Worm (Caenorhabditis elegans) whole organism, L1 larva: ENCODE results near the gene pgm-2.

Experiments used
- C34B4.2 ChIP-seq: sonication (generic microtip); optimal IDR thresholded peaks from 2 replicates; lab custom pipeline; 2017; ENCODE audit warnings: mild to moderate bottlenecking, missing genetic modification characterization, missing compliant biosample characterization
- Y116A8C.19 ChIP-seq: sonication (generic microtip); optimal IDR thresholded peaks from 2 replicates; lab custom pipeline; 2016; ENCODE audit warnings: missing compliant biosample characterization, missing genetic modification characterization, borderline replicate concordance
- alr-1 ChIP-seq: fragments of 200-800 bp; sonication (Bioruptor generic); optimal IDR thresholded peaks from 2 replicates; lab custom pipeline; 2018; ENCODE audit warnings: borderline replicate concordance, mild to moderate bottlenecking, missing genetic modification characterization, missing compliant biosample characterization
- aly-2 ChIP-seq: fragments of 150-350 bp; optimal IDR thresholded peaks from 2 replicates; lab custom pipeline; 2014; ENCODE audit warnings: missing biosample characterization, missing genetic modification characterization
- ama-1 ChIP-seq: fragments of 150-350 bp; optimal IDR thresholded peaks from 2 replicates; lab custom pipeline; 2014
- blmp-1 ChIP-seq: fragments of 150-350 bp; optimal IDR thresholded peaks from 2 replicates; lab custom pipeline; 2014; ENCODE audit warnings: missing biosample characterization, missing genetic modification characterization
- ceh-63 ChIP-seq: fragments of 200-800 bp; sonication (Bioruptor generic); optimal IDR thresholded peaks from 2 replicates; lab custom pipeline; 2018; ENCODE audit warnings: mild to moderate bottlenecking, missing genetic modification characterization, missing compliant biosample characterization
- ceh-82 ChIP-seq, 3 experiments: fragments of 150-350 bp in 1 of 3; sonication (generic microtip) in 2 of 3; optimal IDR thresholded peaks; 2 replicates each; lab custom pipeline; 2014 to 2017; ENCODE audit warnings: missing biosample characterization in 3 of 3, missing genetic modification characterization in 3 of 3
- ces-1 ChIP-seq: fragments of 150-350 bp; optimal IDR thresholded peaks from 2 replicates; lab custom pipeline; 2014; ENCODE audit warnings: missing biosample characterization, missing genetic modification reagents, missing genetic modification characterization
- dpl-1 ChIP-seq, 3 experiments: fragments of 150-350 bp in 2 of 3; sonication (generic microtip) in 1 of 3; optimal IDR thresholded peaks; 2 replicates each; lab custom pipeline; 2014 to 2017; ENCODE audit warnings: missing biosample characterization in 3 of 3, missing genetic modification characterization in 3 of 3, missing genetic modification reagents in 3 of 3
- dsc-1 ChIP-seq: sonication (generic microtip); optimal IDR thresholded peaks from 2 replicates; lab custom pipeline; 2016; ENCODE audit warnings: mild to moderate bottlenecking, missing genetic modification characterization, missing compliant biosample characterization
- efl-1 ChIP-seq, 4 experiments: fragments of 150-350 bp; optimal IDR thresholded peaks in 3 of 4; peaks in 1 of 4; 1 replicate in 1 of 4; 2 replicates in 3 of 4; lab custom pipeline; 2014; ENCODE audit warnings: missing biosample characterization in 2 of 4, missing genetic modification characterization in 2 of 4, missing genetic modification reagents in 2 of 4
- egl-27 ChIP-seq, 2 experiments: fragments of 150-350 bp in 1 of 2; sonication (generic microtip); optimal IDR thresholded peaks; 3 replicates each; lab custom pipeline; 2017 to 2018; ENCODE audit warnings: missing biosample characterization in 2 of 2, missing genetic modification characterization in 2 of 2, missing genetic modification reagents in 2 of 2
- elt-2 ChIP-seq: sonication (generic microtip); optimal IDR thresholded peaks from 2 replicates; lab custom pipeline; 2016; ENCODE audit warnings: missing genetic modification characterization, mild to moderate bottlenecking, inconsistent platforms, missing compliant biosample characterization, missing genetic modification reagents
- ets-5 ChIP-seq: fragments of 200-800 bp; sonication (Bioruptor generic); IDR thresholded peaks from 2 replicates; pipeline ENCODE4 v1.3.6; 2022; ENCODE audit warnings: missing genetic modification characterization, missing compliant biosample characterization
- grh-1 ChIP-seq: fragments of 200-800 bp; sonication (Bioruptor generic); IDR thresholded peaks from 2 replicates; pipeline ENCODE4 v1.3.6; 2022; ENCODE audit warnings: missing genetic modification reagents, missing genetic modification characterization, missing compliant biosample characterization
- hlh-4 ChIP-seq: sonication (generic microtip); optimal IDR thresholded peaks from 2 replicates; lab custom pipeline; 2016; ENCODE audit warnings: mild to moderate bottlenecking, missing genetic modification characterization, missing compliant biosample characterization
- irx-1 ChIP-seq: sonication (generic microtip); optimal IDR thresholded peaks from 2 replicates; lab custom pipeline; 2016; ENCODE audit warnings: missing genetic modification characterization, missing compliant biosample characterization
- jun-1 ChIP-seq: fragments of 150-350 bp; optimal IDR thresholded peaks from 2 replicates; lab custom pipeline; 2014; ENCODE audit warnings: missing biosample characterization, missing genetic modification reagents, missing genetic modification characterization
- lin-13 ChIP-seq: fragments of 150-350 bp; optimal IDR thresholded peaks from 2 replicates; lab custom pipeline; 2014; ENCODE audit warnings: missing biosample characterization, missing genetic modification reagents, missing genetic modification characterization
- lin-15B ChIP-seq: fragments of 150-350 bp; sonication (generic microtip); optimal IDR thresholded peaks from 3 replicates; lab custom pipeline; 2014; ENCODE audit warnings: missing biosample characterization, missing genetic modification characterization
- lin-35 ChIP-seq, 2 experiments: fragments of 150-350 bp; optimal IDR thresholded peaks; 2 replicates each; lab custom pipeline; 2014; ENCODE audit warnings: missing biosample characterization in 2 of 2, missing genetic modification characterization in 2 of 2, missing genetic modification reagents in 2 of 2
- lir-3 ChIP-seq: sonication (generic microtip); optimal IDR thresholded peaks from 2 replicates; lab custom pipeline; 2016; ENCODE audit warnings: mild to moderate bottlenecking, missing genetic modification characterization, moderate library complexity, missing compliant biosample characterization; ENCODE audit not compliant: poor library complexity
- lsy-2 ChIP-seq, 2 experiments: fragments of 150-350 bp; optimal IDR thresholded peaks; 2 replicates each; lab custom pipeline; 2014; ENCODE audit warnings: missing biosample characterization in 2 of 2, missing genetic modification characterization in 2 of 2
- mef-2 ChIP-seq: fragments of 150-350 bp; optimal IDR thresholded peaks from 2 replicates; lab custom pipeline; 2014; ENCODE audit warnings: missing biosample characterization, missing genetic modification characterization
- nhr-20 ChIP-seq: sonication (generic microtip); optimal IDR thresholded peaks from 2 replicates; lab custom pipeline; 2016; ENCODE audit warnings: mild to moderate bottlenecking, missing genetic modification characterization, missing compliant biosample characterization
- nhr-237 ChIP-seq: fragments of 150-350 bp; optimal IDR thresholded peaks from 2 replicates; lab custom pipeline; 2014; ENCODE audit warnings: missing biosample characterization, missing genetic modification characterization
- nhr-28 ChIP-seq: fragments of 150-350 bp; optimal IDR thresholded peaks from 2 replicates; lab custom pipeline; 2014; ENCODE audit warnings: missing biosample characterization, missing genetic modification characterization
- nhr-47 ChIP-seq: sonication (generic microtip); optimal IDR thresholded peaks from 2 replicates; lab custom pipeline; 2016; ENCODE audit warnings: mild to moderate bottlenecking, missing genetic modification characterization, moderate library complexity, missing compliant biosample characterization
- nhr-71 ChIP-seq: sonication (generic microtip); optimal IDR thresholded peaks from 2 replicates; lab custom pipeline; 2016; ENCODE audit warnings: mild to moderate bottlenecking, missing genetic modification characterization, moderate library complexity, missing compliant biosample characterization
- nhr-77 ChIP-seq: fragments of 150-350 bp; optimal IDR thresholded peaks from 2 replicates; lab custom pipeline; 2014; ENCODE audit warnings: missing biosample characterization, missing genetic modification characterization
- nhr-85 ChIP-seq: sonication (generic microtip); peaks from one replicate; lab custom pipeline; 2016; ENCODE audit warnings: missing genetic modification characterization, inconsistent platforms, missing compliant biosample characterization
- nhr-90 ChIP-seq: sonication (generic microtip); optimal IDR thresholded peaks from 2 replicates; lab custom pipeline; 2016; ENCODE audit warnings: mild to moderate bottlenecking, missing genetic modification characterization, missing compliant biosample characterization; ENCODE audit not compliant: poor library complexity
- pag-3 ChIP-seq: sonication (generic microtip); optimal IDR thresholded peaks from 2 replicates; lab custom pipeline; 2017; ENCODE audit warnings: missing genetic modification characterization, mild to moderate bottlenecking, missing compliant biosample characterization, antibody characterized with exemption, borderline replicate concordance; ENCODE audit not compliant: insufficient read depth
- rnt-1 ChIP-seq: sonication (generic microtip); optimal IDR thresholded peaks from 2 replicates; lab custom pipeline; 2016; ENCODE audit warnings: mild to moderate bottlenecking, missing genetic modification characterization, moderate library complexity, missing compliant biosample characterization
- snu-23 ChIP-seq: sonication (generic microtip); optimal IDR thresholded peaks from 2 replicates; lab custom pipeline; 2016; ENCODE audit warnings: missing genetic modification characterization, missing compliant biosample characterization
- sox-4 ChIP-seq: sonication (generic microtip); optimal IDR thresholded peaks from 2 replicates; lab custom pipeline; 2016; ENCODE audit warnings: missing genetic modification characterization, missing compliant biosample characterization
- sptf-1 ChIP-seq: fragments of 150-350 bp; optimal IDR thresholded peaks from 2 replicates; lab custom pipeline; 2014; ENCODE audit warnings: missing biosample characterization, missing genetic modification characterization
- sup-37 ChIP-seq: fragments of 200-800 bp; sonication (Bioruptor generic); optimal IDR thresholded peaks from 2 replicates; lab custom pipeline; 2018; ENCODE audit warnings: mild to moderate bottlenecking, missing genetic modification characterization, missing compliant biosample characterization
- swsn-7 ChIP-seq: sonication (generic microtip); optimal IDR thresholded peaks from 2 replicates; lab custom pipeline; 2016; ENCODE audit warnings: missing genetic modification characterization, missing compliant biosample characterization
- unc-62 ChIP-seq: fragments of 150-350 bp; optimal IDR thresholded peaks from 2 replicates; lab custom pipeline; 2014; ENCODE audit warnings: missing biosample characterization, missing genetic modification reagents, missing genetic modification characterization
- unc-98 ChIP-seq: fragments of 200-800 bp; sonication (Bioruptor generic); IDR thresholded peaks from 2 replicates; pipeline ENCODE4 v1.3.6; 2022; ENCODE audit warnings: missing genetic modification characterization, missing compliant biosample characterization
- vab-15 ChIP-seq: sonication (generic microtip); optimal IDR thresholded peaks from 2 replicates; lab custom pipeline; 2017; ENCODE audit warnings: missing genotype, mild to moderate bottlenecking, missing genetic modification characterization, missing compliant biosample characterization
- zag-1 ChIP-seq: fragments of 150-350 bp; optimal IDR thresholded peaks from 2 replicates; lab custom pipeline; 2014; ENCODE audit warnings: missing biosample characterization, missing genetic modification characterization
- ztf-4 ChIP-seq: fragments of 150-350 bp; optimal IDR thresholded peaks from 2 replicates; lab custom pipeline; 2014; ENCODE audit warnings: missing biosample characterization, missing genetic modification characterization

pgm-2 gene

DNA sequence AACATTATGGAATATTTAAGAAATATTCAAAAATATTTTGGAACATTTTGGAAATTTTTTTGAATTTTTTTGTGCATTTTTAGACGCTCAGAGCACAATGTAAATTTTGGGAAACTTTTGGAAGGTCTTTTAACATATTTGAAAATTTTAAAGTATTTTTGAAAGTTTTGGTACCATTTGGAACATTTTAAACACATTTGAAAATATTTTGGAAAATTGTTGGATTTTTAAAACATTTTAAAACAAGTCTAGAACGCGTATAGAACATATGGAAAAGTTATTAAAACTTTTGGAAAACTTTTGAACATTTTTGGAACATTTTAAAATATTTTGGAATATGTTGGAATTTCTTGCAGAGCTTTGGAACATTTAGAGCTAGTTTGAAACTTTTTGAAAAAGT, 34.6 kb downstream of the pgm-2 start, which contains the start of gene sdz-20:
TSS of gene sdz-20 (plus strand) at position 301 of the 400 bp plus-strand sequence.
- TF ChIP-seq nhr-28 (tag; lab: Kevin White, UChicago) (no peak), ama-1 (lab: Kevin White, UChicago) (no peak), swsn-7 (tag; lab: Kevin White, UChicago) (no peak), lin-15B (no peak), snu-23 (GFP tag; lab: Kevin White, UChicago) (no peak), hlh-4 (tag; lab: Kevin White, UChicago) (no peak), Y116A8C.19 (no peak), rnt-1 (tag; lab: Kevin White, UChicago) (no peak)
- TF ChIP-seq, all 84 proteins: peak for 0

DNA sequence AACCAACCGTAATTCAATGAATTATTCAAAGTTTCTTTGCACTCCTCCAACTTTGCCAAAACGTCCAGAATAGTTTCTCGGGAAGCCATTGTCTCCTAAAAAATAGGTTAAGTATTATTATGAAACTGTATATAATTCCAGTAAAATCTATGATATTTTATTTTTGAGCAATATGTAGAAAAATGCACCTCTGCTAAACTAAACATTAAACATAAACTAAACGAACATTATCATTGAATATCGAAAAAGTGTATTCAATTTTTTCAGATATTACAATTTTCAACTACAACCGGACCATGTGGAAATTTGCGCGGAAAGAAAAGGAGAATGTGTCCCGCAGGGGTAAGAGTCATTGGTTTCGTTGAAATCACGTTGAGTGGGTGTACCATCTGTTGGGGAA, 40.5 kb downstream of the pgm-2 start, which contains the start of gene F53A2.3:
TSS of gene F53A2.3 (minus strand) at position 101 of the 400 bp plus-strand sequence.
- TF ChIP-seq nhr-77 (no peak), vab-15 (no peak), aly-2 (tag; lab: Kevin White, UChicago) (no peak), nhr-20 (tag; lab: Kevin White, UChicago) (no peak), ets-5 (GFP tag; lab: Robert Waterston, UW) (no peak), jun-1 (no peak), mef-2 (no peak), lin-13 (GFP tag; lab: Kevin White, UChicago) (no peak), ztf-4 (tag; lab: Kevin White, UChicago) (no peak), ceh-63 (GFP tag; lab: Kevin White, UChicago) (no peak), ceh-82 (tag; optimal IDR thresholded peaks at IDR 0.05; lab: Kevin White, UChicago) (no peak), unc-98 (GFP tag; lab: Robert Waterston, UW) (no peak), nhr-71 (tag; lab: Kevin White, UChicago) (no peak), egl-27 (tag; optimal IDR thresholded peaks at IDR 0.05; lab: Kevin White, UChicago) (no peak), C34B4.2 (no peak), lin-15B (no peak), nhr-47 (tag; lab: Kevin White, UChicago) (no peak), hlh-4 (tag; lab: Kevin White, UChicago) (no peak), ces-1 (GFP tag; lab: Kevin White, UChicago) (no peak), alr-1 (no peak)

DNA sequence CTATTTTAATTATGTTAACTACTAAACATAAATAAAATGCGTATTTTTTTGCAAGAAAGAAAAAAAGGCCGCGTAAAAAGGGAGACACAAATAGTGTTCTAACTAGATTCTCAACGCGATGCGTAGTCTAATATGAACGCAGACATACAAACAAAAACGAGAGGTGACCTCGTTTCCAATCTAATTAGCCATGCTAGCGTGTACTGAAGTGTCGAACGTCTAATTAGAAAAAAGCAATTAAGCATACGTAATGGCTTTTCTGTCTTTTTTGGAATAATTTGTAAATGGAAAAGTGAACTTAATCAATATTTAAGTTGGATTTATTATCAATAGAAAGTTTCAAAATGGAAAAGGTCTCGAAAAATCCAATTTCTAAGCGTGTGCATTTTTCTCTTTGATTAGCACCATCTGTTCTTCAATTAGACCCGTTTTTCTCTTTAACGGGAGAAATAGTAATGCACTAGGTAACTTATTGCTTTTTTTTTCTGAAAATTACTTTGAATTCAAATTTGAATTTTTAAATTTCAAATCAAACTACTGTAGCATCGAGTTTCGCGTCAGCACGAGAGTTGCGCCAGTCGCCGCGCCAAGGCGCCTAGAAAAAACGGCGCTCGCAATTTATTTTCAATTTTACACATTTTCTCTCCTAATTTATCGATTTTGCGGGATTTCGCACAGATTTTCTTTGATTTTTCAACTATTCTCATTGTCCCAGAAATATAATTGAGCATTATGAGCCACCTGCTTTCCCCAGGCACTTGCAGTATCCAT, 41.5 kb downstream of the pgm-2 start:
- TF ChIP-seq sptf-1 (tag; lab: Kevin White, UChicago) (no peak), nhr-47 (tag; lab: Kevin White, UChicago) (peak; percentile 35), swsn-7 (tag; lab: Kevin White, UChicago) (no peak), sup-37 (GFP tag; lab: Kevin White, UChicago) (no peak), nhr-20 (tag; lab: Kevin White, UChicago) (peak; percentile 20), lin-15B (peak; percentile 20), dsc-1 (tag; lab: Kevin White, UChicago) (peak; percentile 66), dpl-1 (GFP tag; optimal IDR thresholded peaks at IDR 0.05; lab: Kevin White, UChicago) (peak; percentile 53 to 82 (median 78)), nhr-237 (tag; lab: Kevin White, UChicago) (no peak), rnt-1 (tag; lab: Kevin White, UChicago) (peak; percentile 24), snu-23 (GFP tag; lab: Kevin White, UChicago) (peak; percentile 44), grh-1 (GFP tag; lab: Robert Waterston, UW) (no peak), nhr-71 (tag; lab: Kevin White, UChicago) (peak; percentile 56), nhr-90 (peak; percentile 28), sox-4 (tag; lab: Kevin White, UChicago) (no peak), pag-3 (tag; lab: Kevin White, UChicago) (no peak), elt-2 (tag; lab: Kevin White, UChicago) (no peak), blmp-1 (tag; lab: Kevin White, UChicago) (peak; percentile 17), irx-1 (tag; lab: Kevin White, UChicago) (no peak), nhr-85 (no peak), lir-3 (tag; lab: Kevin White, UChicago) (no peak), lin-13 (GFP tag; lab: Kevin White, UChicago) (peak; percentile 34), zag-1 (tag; lab: Kevin White, UChicago) (no peak), ceh-82 (tag; optimal IDR thresholded peaks at IDR 0.05; lab: Kevin White, UChicago) (peak in 1 of 3 experiments; percentile 3), unc-62 (GFP tag; lab: Kevin White, UChicago) (no peak), lin-35 (GFP tag; optimal IDR thresholded peaks at IDR 0.05; lab: Kevin White, UChicago) (peak; percentile 65 to 83), efl-1 (optimal IDR thresholded peaks at IDR 0.05; lab: Kevin White, UChicago) (peak; percentile 18 to 70), efl-1 (GFP tag; optimal IDR thresholded peaks at IDR 0.05 in 1 of 2; lab: Kevin White, UChicago) (peak; percentile 77 to 98), lsy-2 (tag; optimal IDR thresholded peaks at IDR 0.05; lab: Kevin White, UChicago) (peak; percentile 55 to 80)
- TF ChIP-seq, all 84 proteins: peak for 15
